Fruit fly (Drosophila melanogaster): Measurements from ENCODE around the gene Dph5.

DNA sequence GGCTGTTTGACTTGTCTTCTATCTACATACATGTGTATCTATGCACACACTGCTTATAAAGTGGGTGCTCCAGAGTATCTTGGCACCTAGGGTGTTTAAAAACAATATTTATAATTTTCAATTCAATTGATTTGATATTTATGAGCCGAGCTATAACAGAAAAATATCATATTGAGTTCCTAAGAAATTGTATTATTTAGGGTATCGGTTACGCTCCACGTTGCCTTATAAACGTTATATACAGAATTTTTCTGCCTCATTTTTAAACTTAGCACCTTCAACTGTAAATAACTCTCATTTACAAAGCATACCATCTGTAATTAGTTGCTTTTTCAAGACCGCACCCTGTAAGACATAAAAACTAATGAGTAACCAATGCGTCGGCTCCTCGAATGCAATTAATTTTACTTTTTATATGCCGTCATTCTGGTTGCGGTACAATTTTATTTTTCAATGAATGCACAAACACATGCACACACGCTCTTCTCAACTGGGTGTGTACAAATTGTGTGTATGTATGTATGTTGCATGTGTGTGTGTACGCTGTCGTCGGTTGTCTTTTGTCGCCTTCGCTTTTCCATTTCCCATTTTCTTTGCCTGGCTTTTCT lies 7.7 kb upstream of the Dph5 start:
- TF ChIP-seq CG8478 (optimal IDR thresholded peaks at IDR 0.05), result no peak
- TF ChIP-seq Dll (optimal IDR thresholded peaks at IDR 0.05), result no peak
- peak; percentile 80 for TF ChIP-seq pan (optimal IDR thresholded peaks at IDR 0.05)
- TF ChIP-seq psq (optimal IDR thresholded peaks at IDR 0.05), result no peak
- no peak for TF ChIP-seq usp (GFP tag; optimal IDR thresholded peaks at IDR 0.05)

Data from whole organism.